Worm (Caenorhabditis elegans) whole organism, late embryonic: ENCODE measurements around the gene C50A2.7.

Source experiments
- K09A11.1 ChIP-seq: sonication (generic microtip); optimal IDR thresholded peaks from 2 replicates; lab custom pipeline; 2017; ENCODE audit warnings: antibody characterized with exemption, mild to moderate bottlenecking, missing genetic modification characterization, missing compliant biosample characterization; ENCODE audit not compliant: insufficient read depth
- Y22D7AL.16 ChIP-seq: sonication (generic microtip); optimal IDR thresholded peaks from 2 replicates; lab custom pipeline; 2016; ENCODE audit warnings: missing genetic modification characterization, missing compliant biosample characterization
- ama-1 ChIP-seq: fragments of 150-350 bp; optimal IDR thresholded peaks from 2 replicates; lab custom pipeline; 2014
- ceh-14 ChIP-seq: sonication (generic microtip); optimal IDR thresholded peaks from 2 replicates; lab custom pipeline; 2016; ENCODE audit warnings: missing genotype, missing genetic modification characterization, missing compliant biosample characterization
- ceh-18 ChIP-seq: sonication (generic microtip); optimal IDR thresholded peaks from 2 replicates; lab custom pipeline; 2016; ENCODE audit warnings: missing genetic modification characterization, missing compliant biosample characterization
- ceh-22 ChIP-seq: sonication (generic microtip); optimal IDR thresholded peaks from 2 replicates; lab custom pipeline; 2017; ENCODE audit warnings: missing biosample characterization, missing genetic modification characterization
- ceh-24 ChIP-seq: sonication (generic microtip); optimal IDR thresholded peaks from 2 replicates; lab custom pipeline; 2016; ENCODE audit warnings: mild to moderate bottlenecking, missing genetic modification characterization, missing compliant biosample characterization
- ceh-31 ChIP-seq: sonication (generic microtip); optimal IDR thresholded peaks from 2 replicates; lab custom pipeline; 2016; ENCODE audit warnings: missing genetic modification characterization, missing compliant biosample characterization
- ceh-34 ChIP-seq: sonication (generic microtip); optimal IDR thresholded peaks from 2 replicates; lab custom pipeline; 2016; ENCODE audit warnings: mild to moderate bottlenecking, missing genetic modification characterization, missing compliant biosample characterization
- ceh-6 ChIP-seq: fragments of 200-800 bp; sonication (Bioruptor generic); optimal IDR thresholded peaks from 2 replicates; lab custom pipeline; 2018; ENCODE audit warnings: mild to moderate bottlenecking, missing genetic modification characterization, missing compliant biosample characterization
- ceh-9 ChIP-seq: sonication (generic microtip); optimal IDR thresholded peaks from 2 replicates; lab custom pipeline; 2016; ENCODE audit warnings: mild to moderate bottlenecking, missing genetic modification characterization, inconsistent platforms, missing compliant biosample characterization
- dmd-4 ChIP-seq: sonication (generic microtip); optimal IDR thresholded peaks from 2 replicates; lab custom pipeline; 2016; ENCODE audit warnings: borderline replicate concordance, missing genetic modification characterization, missing compliant biosample characterization
- ets-4 ChIP-seq: sonication (generic microtip); optimal IDR thresholded peaks from 2 replicates; lab custom pipeline; 2016; ENCODE audit warnings: missing genetic modification characterization, missing compliant biosample characterization
- eyg-1 ChIP-seq: sonication (generic microtip); optimal IDR thresholded peaks from 2 replicates; lab custom pipeline; 2016; ENCODE audit warnings: missing genotype, missing genetic modification characterization, missing compliant biosample characterization
- fax-1 ChIP-seq: sonication (generic microtip); optimal IDR thresholded peaks from 2 replicates; lab custom pipeline; 2016; ENCODE audit warnings: missing genotype, missing genetic modification characterization, missing compliant biosample characterization
- fkh-10 ChIP-seq: fragments of 150-350 bp; optimal IDR thresholded peaks from 2 replicates; lab custom pipeline; 2014; ENCODE audit warnings: missing biosample characterization, missing genetic modification reagents, missing genetic modification characterization
- fkh-6 ChIP-seq: sonication (generic microtip); optimal IDR thresholded peaks from 2 replicates; lab custom pipeline; 2016; ENCODE audit warnings: missing genetic modification characterization, missing compliant biosample characterization
- hlh-15 ChIP-seq: sonication (generic microtip); optimal IDR thresholded peaks from 2 replicates; lab custom pipeline; 2016; ENCODE audit warnings: missing genetic modification characterization, missing compliant biosample characterization
- hlh-30 ChIP-seq: sonication (generic microtip); optimal IDR thresholded peaks from 2 replicates; lab custom pipeline; 2017; ENCODE audit warnings: antibody characterized with exemption, missing genetic modification characterization, missing compliant biosample characterization; ENCODE audit not compliant: insufficient read depth
- hlh-8 ChIP-seq: sonication (generic microtip); optimal IDR thresholded peaks from 2 replicates; lab custom pipeline; 2016; ENCODE audit warnings: missing genotype, missing genetic modification characterization, missing compliant biosample characterization
- lin-11 ChIP-seq: fragments of 200-800 bp; sonication (Bioruptor generic); optimal IDR thresholded peaks from 2 replicates; lab custom pipeline; 2018; ENCODE audit warnings: mild to moderate bottlenecking, missing genetic modification characterization, missing compliant biosample characterization
- mec-3 ChIP-seq: sonication (generic microtip); optimal IDR thresholded peaks from 2 replicates; lab custom pipeline; 2016; ENCODE audit warnings: borderline replicate concordance, missing genetic modification characterization, missing compliant biosample characterization
- nhr-232 ChIP-seq: sonication (generic microtip); optimal IDR thresholded peaks from 2 replicates; lab custom pipeline; 2016; ENCODE audit warnings: missing genetic modification characterization, missing compliant biosample characterization
- npax-4 ChIP-seq: sonication (generic microtip); optimal IDR thresholded peaks from 2 replicates; lab custom pipeline; 2016; ENCODE audit warnings: missing genetic modification characterization, missing compliant biosample characterization
- pag-3 ChIP-seq: sonication (generic microtip); optimal IDR thresholded peaks from 2 replicates; lab custom pipeline; 2016; ENCODE audit warnings: missing compliant biosample characterization, missing genetic modification characterization, borderline replicate concordance
- pha-2 ChIP-seq: sonication (generic microtip); optimal IDR thresholded peaks from 2 replicates; lab custom pipeline; 2017; ENCODE audit warnings: mild to moderate bottlenecking, missing genetic modification characterization, missing compliant biosample characterization
- pha-4 ChIP-seq: fragments of 150-350 bp; optimal IDR thresholded peaks from 2 replicates; lab custom pipeline; 2018; ENCODE audit warnings: missing biosample characterization, missing genetic modification reagents, missing genetic modification characterization
- pqm-1 ChIP-seq: sonication (generic microtip); optimal IDR thresholded peaks from 2 replicates; lab custom pipeline; 2016; ENCODE audit warnings: missing genetic modification characterization, missing compliant biosample characterization
- pros-1 ChIP-seq: fragments of 150-350 bp; optimal IDR thresholded peaks from 2 replicates; lab custom pipeline; 2014; ENCODE audit warnings: missing biosample characterization, missing genetic modification reagents, missing genetic modification characterization
- ref-2 ChIP-seq: sonication (generic microtip); optimal IDR thresholded peaks from 2 replicates; lab custom pipeline; 2016; ENCODE audit warnings: missing genetic modification characterization, missing compliant biosample characterization
- sox-2 ChIP-seq: fragments of 200-800 bp; sonication (Bioruptor generic); IDR thresholded peaks from 2 replicates; pipeline ENCODE4 v1.3.6; 2022; ENCODE audit warnings: missing genetic modification reagents, missing genetic modification characterization, missing compliant biosample characterization
- sox-4 ChIP-seq: sonication (generic microtip); optimal IDR thresholded peaks from 2 replicates; lab custom pipeline; 2017; ENCODE audit warnings: mild to moderate bottlenecking, missing genetic modification characterization, inconsistent platforms, missing compliant biosample characterization
- syd-9 ChIP-seq: sonication (generic microtip); optimal IDR thresholded peaks from 2 replicates; lab custom pipeline; 2016; ENCODE audit warnings: mild to moderate bottlenecking, missing genetic modification characterization, moderate library complexity, missing compliant biosample characterization
- tbx-2 ChIP-seq: sonication (generic microtip); optimal IDR thresholded peaks from 2 replicates; lab custom pipeline; 2016; ENCODE audit warnings: missing genetic modification characterization, missing compliant biosample characterization
- tbx-7 ChIP-seq: sonication (generic microtip); optimal IDR thresholded peaks from 2 replicates; lab custom pipeline; 2016; ENCODE audit warnings: missing genotype, missing genetic modification characterization, missing compliant biosample characterization
- unc-3 ChIP-seq, 2 experiments: fragments of 200-800 bp in 1 of 2; sonication (Bioruptor generic) in 1 of 2; sonication (generic microtip) in 1 of 2; conservative IDR thresholded peaks in 1 of 2; optimal IDR thresholded peaks in 1 of 2; 2 replicates each; pipeline versions ENCODE4 v1.3.6 to Lab custom; 2016 to 2022; ENCODE audit warnings: missing compliant biosample characterization in 2 of 2, missing genetic modification characterization in 2 of 2, missing genetic modification reagents in 1 of 2
- unc-55 ChIP-seq: sonication (generic microtip); optimal IDR thresholded peaks from 2 replicates; lab custom pipeline; 2017; ENCODE audit warnings: missing biosample characterization, missing genetic modification reagents, missing genetic modification characterization
- unc-86 ChIP-seq: sonication (generic microtip); optimal IDR thresholded peaks from 2 replicates; lab custom pipeline; 2016; ENCODE audit warnings: missing genetic modification characterization, missing compliant biosample characterization

C50A2.7 gene

DNA sequence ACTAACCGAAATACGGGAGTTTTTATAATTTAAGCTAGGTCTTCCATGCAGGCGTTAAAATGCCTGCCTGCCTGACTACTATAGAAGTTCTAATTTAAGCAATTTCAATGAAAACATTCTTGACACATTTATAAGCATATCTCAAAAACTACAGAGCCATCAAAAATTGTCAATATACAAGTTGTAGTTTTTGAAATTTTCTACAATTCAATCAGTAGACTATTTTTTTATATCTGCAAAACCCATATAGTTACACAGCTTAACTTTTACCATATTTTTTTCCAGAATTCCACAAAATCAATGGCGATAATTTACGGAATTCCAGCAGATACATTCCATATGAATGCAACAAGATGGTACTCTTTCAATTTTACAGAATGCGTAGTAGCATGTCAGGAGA lies at the start of gene C50A2.7:
Gene C50A2.7, plus strand, starts transcription at position 301 of the 400 bp plus-strand sequence.
- TF ChIP-seq Y22D7AL.16 (tag; lab: Kevin White, UChicago): no peak
- no peak for TF ChIP-seq fax-1 (tag; lab: Kevin White, UChicago)
- no peak for TF ChIP-seq hlh-15
- no peak for TF ChIP-seq ceh-9 (tag; lab: Kevin White, UChicago)
- no peak for TF ChIP-seq dmd-4
- no peak for TF ChIP-seq pha-2
- TF ChIP-seq fkh-10 (GFP tag; lab: Kevin White, UChicago): no peak
- no peak for TF ChIP-seq tbx-7 (tag; lab: Kevin White, UChicago)
- no peak for TF ChIP-seq eyg-1
- TF ChIP-seq unc-55 (GFP tag; lab: Kevin White, UChicago): no peak
- TF ChIP-seq pha-4: no peak
- TF ChIP-seq ceh-31 (tag; lab: Kevin White, UChicago): no peak

ce11 chrIV:1113638-1114037 lies 49.6 kb upstream of the C50A2.7 start, which contains the start of gene srx-14:
Gene srx-14, minus strand, starts transcription at chrIV:1113738.
- TF ChIP-seq ama-1 (no peak), dmd-4 (no peak), ceh-18 (tag; lab: Kevin White, UChicago) (no peak), fax-1 (tag; lab: Kevin White, UChicago) (no peak), npax-4 (tag; lab: Kevin White, UChicago) (no peak), pag-3 (tag; lab: Kevin White, UChicago) (no peak), hlh-8 (tag; lab: Kevin White, UChicago) (no peak), ceh-14 (tag; lab: Kevin White, UChicago) (no peak), K09A11.1 (tag; lab: Kevin White, UChicago) (no peak), pha-2 (no peak), ref-2 (no peak), ets-4 (no peak), sox-4 (tag; lab: Kevin White, UChicago) (no peak), unc-86 (tag; lab: Kevin White, UChicago) (no peak), fkh-6 (tag; lab: Kevin White, UChicago) (no peak), ceh-24 (tag; lab: Kevin White, UChicago) (no peak), pqm-1 (no peak), nhr-232 (tag; lab: Kevin White, UChicago) (no peak)

DNA sequence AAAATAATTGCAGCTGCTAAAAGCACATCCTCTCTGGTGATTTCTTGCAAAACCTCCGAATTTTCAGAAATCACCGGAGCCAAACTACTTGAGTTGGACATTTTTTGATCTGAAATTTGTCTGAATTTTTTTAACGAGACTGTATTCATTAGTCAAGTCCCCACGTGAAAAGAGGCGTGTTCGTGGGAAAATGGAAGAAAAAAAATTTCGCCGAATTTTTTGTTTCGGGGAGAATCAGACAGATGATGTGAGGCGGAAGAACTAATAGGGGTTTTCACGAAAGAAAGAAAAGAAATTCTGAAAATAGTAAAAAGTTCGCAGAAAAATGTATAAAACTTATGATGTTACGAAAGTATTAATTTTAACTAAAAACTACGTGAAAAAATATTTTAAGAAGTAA lies 44.7 kb upstream of the C50A2.7 start, which contains the start of gene srx-13:
Gene srx-13, minus strand, starts transcription at position 101 of the 400 bp plus-strand sequence.
- TF ChIP-seq eyg-1 (no peak), ceh-34 (tag; lab: Kevin White, UChicago) (no peak), sox-4 (tag; lab: Kevin White, UChicago) (no peak), lin-11 (tag; lab: Kevin White, UChicago) (no peak), ama-1 (no peak), hlh-30 (no peak), fax-1 (tag; lab: Kevin White, UChicago) (no peak), tbx-2 (tag; lab: Kevin White, UChicago) (no peak), ceh-9 (tag; lab: Kevin White, UChicago) (no peak), ceh-31 (tag; lab: Kevin White, UChicago) (no peak), ceh-6 (GFP tag; lab: Kevin White, UChicago) (no peak), pros-1 (tag; lab: Kevin White, UChicago) (no peak)

DNA sequence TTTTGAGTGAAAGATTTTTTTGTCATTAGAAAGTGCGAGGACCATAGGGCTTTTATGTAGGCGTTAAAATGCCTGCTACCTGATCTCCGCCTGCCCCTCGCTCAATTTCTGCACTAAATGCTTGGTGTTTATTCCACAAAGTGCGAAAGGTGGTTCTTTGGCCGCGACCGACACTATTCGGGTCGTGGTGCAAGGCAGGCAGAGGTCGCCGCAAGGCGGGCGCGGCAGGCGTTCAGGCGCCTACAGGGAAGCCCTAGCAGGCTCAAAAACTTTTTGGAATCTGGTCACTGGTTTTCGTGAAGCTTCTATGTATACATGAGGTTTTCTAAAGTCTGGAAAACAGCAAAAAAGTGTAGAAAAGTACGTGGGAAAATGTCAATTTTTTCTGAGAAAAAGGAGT lies 42.4 kb upstream of the C50A2.7 start:
- TF ChIP-seq lin-11 (tag; lab: Kevin White, UChicago) (no peak), ceh-22 (tag; lab: Kevin White, UChicago) (no peak), unc-3 (GFP tag; conservative IDR thresholded peaks at IDR 0.05; lab: Robert Waterston, UW) (no peak), unc-3 (tag; optimal IDR thresholded peaks at IDR 0.05; lab: Kevin White, UChicago) (no peak), tbx-7 (tag; lab: Kevin White, UChicago) (no peak), pha-2 (no peak), pros-1 (tag; lab: Kevin White, UChicago) (no peak), sox-2 (no peak), mec-3 (tag; lab: Kevin White, UChicago) (no peak), syd-9 (tag; lab: Kevin White, UChicago) (no peak)
